Worm (Caenorhabditis elegans) whole organism, L1 larva: ENCODE data around the gene C18H2.5.

Source experiments
- aly-2 ChIP-seq: fragments of 150-350 bp; optimal IDR thresholded peaks from 2 replicates; lab custom pipeline; 2014; ENCODE audit warnings: missing biosample characterization, missing genetic modification characterization
- ama-1 ChIP-seq: fragments of 150-350 bp; optimal IDR thresholded peaks from 2 replicates; lab custom pipeline; 2014
- blmp-1 ChIP-seq: fragments of 150-350 bp; optimal IDR thresholded peaks from 2 replicates; lab custom pipeline; 2014; ENCODE audit warnings: missing biosample characterization, missing genetic modification characterization
- ceh-63 ChIP-seq: fragments of 200-800 bp; sonication (Bioruptor generic); optimal IDR thresholded peaks from 2 replicates; lab custom pipeline; 2018; ENCODE audit warnings: mild to moderate bottlenecking, missing genetic modification characterization, missing compliant biosample characterization
- fkh-10 ChIP-seq: sonication (generic microtip); optimal IDR thresholded peaks from 2 replicates; lab custom pipeline; 2017; ENCODE audit warnings: missing biosample characterization, missing genetic modification reagents, missing genetic modification characterization
- lin-15B ChIP-seq: fragments of 150-350 bp; sonication (generic microtip); optimal IDR thresholded peaks from 3 replicates; lab custom pipeline; 2014; ENCODE audit warnings: missing biosample characterization, missing genetic modification characterization
- lsy-2 ChIP-seq, 2 experiments: fragments of 150-350 bp; optimal IDR thresholded peaks; 2 replicates each; lab custom pipeline; 2014; ENCODE audit warnings: missing biosample characterization in 2 of 2, missing genetic modification characterization in 2 of 2
- mdl-1 ChIP-seq, 2 experiments: fragments of 150-350 bp; optimal IDR thresholded peaks; 2 replicates each; lab custom pipeline; 2014 to 2017; ENCODE audit warnings: missing biosample characterization in 2 of 2, missing genetic modification characterization in 2 of 2, inconsistent platforms in 1 of 2
- mep-1 ChIP-seq: fragments of 150-350 bp; optimal IDR thresholded peaks from 2 replicates; lab custom pipeline; 2014; ENCODE audit warnings: missing biosample characterization, missing genetic modification characterization
- nhr-237 ChIP-seq: fragments of 150-350 bp; optimal IDR thresholded peaks from 2 replicates; lab custom pipeline; 2014; ENCODE audit warnings: missing biosample characterization, missing genetic modification characterization
- unc-130 ChIP-seq: fragments of 150-350 bp; optimal IDR thresholded peaks from 2 replicates; lab custom pipeline; 2017; ENCODE audit warnings: missing biosample characterization, missing genetic modification characterization, inconsistent platforms
- unc-62 ChIP-seq: fragments of 150-350 bp; optimal IDR thresholded peaks from 2 replicates; lab custom pipeline; 2014; ENCODE audit warnings: missing biosample characterization, missing genetic modification reagents, missing genetic modification characterization

ce11 chrIII:7641337-7641736 lies 52.8 kb downstream of the C18H2.5 start:
- no peak for TF ChIP-seq ama-1 (lab: Kevin White, UChicago)
- TF ChIP-seq nhr-237 (tag; lab: Kevin White, UChicago), result no peak
- TF ChIP-seq unc-62 (GFP tag; lab: Kevin White, UChicago), result no peak
- TF ChIP-seq ceh-63, result no peak
- TF ChIP-seq unc-130 (tag; lab: Kevin White, UChicago), result no peak
- no peak for TF ChIP-seq aly-2 (tag; lab: Kevin White, UChicago)
- TF ChIP-seq lsy-2 (tag; optimal IDR thresholded peaks at IDR 0.05; lab: Kevin White, UChicago), result no peak
- no peak for TF ChIP-seq lin-15B (tag; lab: Kevin White, UChicago)
- TF ChIP-seq mep-1 (tag; lab: Kevin White, UChicago), result no peak
- TF ChIP-seq fkh-10, result no peak
- TF ChIP-seq mdl-1 (tag; optimal IDR thresholded peaks at IDR 0.05; lab: Kevin White, UChicago), result no peak
- TF ChIP-seq blmp-1 (tag; lab: Kevin White, UChicago), result no peak
